Worm (Caenorhabditis elegans): ENCODE data around the gene tor-1.

tor-1 gene

DNA sequence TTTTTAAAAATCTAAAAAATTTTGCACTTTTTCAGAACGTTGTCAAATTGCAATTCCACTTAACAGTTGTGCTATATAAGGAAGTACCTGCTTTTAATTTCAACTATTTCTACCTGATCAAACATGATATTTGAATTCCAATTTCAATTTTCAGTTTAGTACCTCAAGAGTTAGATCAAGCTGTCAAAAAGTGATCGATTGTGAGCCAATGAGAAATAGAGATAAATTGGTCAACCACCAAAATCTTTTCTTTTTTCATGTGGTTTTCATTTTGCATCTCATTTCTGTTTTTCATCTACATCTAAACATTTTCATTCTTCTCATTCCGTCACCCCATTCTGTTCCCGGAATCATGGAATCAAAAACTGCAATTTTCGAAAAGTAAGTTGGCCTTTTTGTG is 3.2 kb upstream of the tor-1 start, which contains the start of gene egl-23:
egl-23 (plus strand) TSS at position 301 of the 400 bp plus-strand sequence.
- no peak for TF ChIP-seq ceh-6 (GFP tag; optimal IDR thresholded peaks at IDR 0.05)
- TF ChIP-seq K09A11.1 (tag; optimal IDR thresholded peaks at IDR 0.05; ENCODE audit: insufficient read depth), result no peak
- no peak for TF ChIP-seq nhr-232 (tag; optimal IDR thresholded peaks at IDR 0.05)
- TF ChIP-seq F13H6.1 (tag; optimal IDR thresholded peaks at IDR 0.05), result no peak
- TF ChIP-seq ceh-24 (tag; optimal IDR thresholded peaks at IDR 0.05), result no peak
- no peak for TF ChIP-seq syd-9 (tag; optimal IDR thresholded peaks at IDR 0.05)
- TF ChIP-seq pha-4 (tag; optimal IDR thresholded peaks at IDR 0.05), result no peak

DNA sequence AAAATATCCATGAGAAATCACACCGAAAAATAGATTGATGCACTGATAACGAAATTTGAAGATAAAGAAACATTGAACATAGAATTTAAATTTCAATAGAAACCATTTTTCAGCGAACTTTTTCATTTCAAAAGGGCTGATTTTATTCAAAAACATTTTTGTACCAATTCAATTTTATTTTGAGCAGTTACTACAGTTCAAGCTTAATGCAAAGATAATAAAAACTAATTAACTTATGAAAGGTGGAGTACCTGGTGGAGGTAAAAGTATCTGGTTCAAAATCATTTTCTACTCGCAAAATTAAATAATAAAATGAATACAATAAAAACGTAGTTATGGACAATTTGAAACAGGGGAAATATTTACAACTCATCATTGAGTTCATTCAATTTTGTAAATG is 1.6 kb downstream of the tor-1 start, which contains the start of gene tor-2:
tor-2 (minus strand) TSS at position 101 of the 400 bp plus-strand sequence.
- TF ChIP-seq unc-86 (tag; optimal IDR thresholded peaks at IDR 0.05) (no peak), unc-3 (GFP tag; conservative IDR thresholded peaks at IDR 0.05) (no peak), unc-3 (tag; optimal IDR thresholded peaks at IDR 0.05) (no peak)

DNA sequence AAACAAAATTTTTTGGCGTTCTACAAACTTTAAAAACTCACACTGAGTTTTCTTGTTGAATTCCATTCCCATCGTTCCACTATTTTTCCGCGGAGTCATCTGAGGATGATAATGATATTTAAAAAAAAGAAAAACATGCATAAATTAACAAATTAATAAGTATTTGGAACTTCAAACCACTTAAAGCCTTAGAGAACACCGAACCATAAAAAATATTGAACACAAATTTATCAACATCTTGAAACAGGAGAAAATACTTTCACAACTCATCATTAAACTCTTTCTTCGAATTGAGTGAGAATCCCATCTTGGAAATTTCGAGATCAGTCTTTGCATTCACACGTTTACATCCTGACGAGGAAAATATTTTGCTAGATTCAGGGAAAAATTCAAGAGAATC is 3.2 kb downstream of the tor-1 start, which contains the start of gene gei-18:
gei-18 (minus strand) TSS at position 101 of the 400 bp plus-strand sequence.
- TF ChIP-seq K02D7.2 (tag; optimal IDR thresholded peaks at IDR 0.05), result no peak
- TF ChIP-seq F13H6.1 (tag; optimal IDR thresholded peaks at IDR 0.05), result no peak
- no peak for TF ChIP-seq rnt-1 (tag; optimal IDR thresholded peaks at IDR 0.05)
- no peak for TF ChIP-seq pqm-1 (tag; optimal IDR thresholded peaks at IDR 0.05)
- no peak for TF ChIP-seq ref-2 (tag; optimal IDR thresholded peaks at IDR 0.05)
- TF ChIP-seq dmd-4 (tag; optimal IDR thresholded peaks at IDR 0.05; ENCODE audit: borderline replicate concordance), result no peak
- no peak for TF ChIP-seq dve-1 (tag; optimal IDR thresholded peaks at IDR 0.05)
- TF ChIP-seq fkh-10 (GFP tag; optimal IDR thresholded peaks at IDR 0.05), result no peak
- no peak for TF ChIP-seq eyg-1 (tag; optimal IDR thresholded peaks at IDR 0.05)
- TF ChIP-seq pat-9 (tag; optimal IDR thresholded peaks at IDR 0.05), result no peak
- no peak for TF ChIP-seq pax-1 (tag; optimal IDR thresholded peaks at IDR 0.05)

DNA sequence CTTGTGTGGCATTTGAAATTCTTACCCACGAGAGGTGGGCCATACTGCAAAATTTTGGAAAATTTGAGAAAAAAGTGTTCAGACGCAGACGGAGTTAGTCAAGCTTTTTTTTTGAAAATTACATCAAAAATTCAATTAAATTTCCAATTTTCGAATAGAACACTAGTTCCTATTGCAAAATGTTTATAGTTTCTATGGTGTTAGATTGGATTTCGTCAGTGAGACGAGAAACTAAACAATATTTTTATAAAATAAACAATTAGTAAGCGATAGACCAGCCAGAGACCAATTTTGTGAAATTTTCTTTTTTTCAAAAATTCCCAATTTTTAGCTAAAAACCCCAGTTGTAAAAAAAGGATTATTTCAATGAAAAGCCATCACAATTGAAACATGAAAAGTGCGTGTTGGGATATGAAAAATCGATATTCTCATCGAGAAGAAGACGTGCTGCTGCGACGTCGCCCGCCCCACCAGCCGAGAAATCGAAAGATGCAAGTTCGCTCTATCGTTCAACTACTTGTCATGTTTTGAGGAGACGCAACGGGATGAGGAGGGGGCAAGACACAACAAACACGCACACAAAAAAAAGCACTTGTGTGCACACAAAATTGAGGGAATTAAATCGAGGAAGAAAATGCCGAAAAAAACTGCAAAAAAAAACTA is 5.7 kb downstream of the tor-1 start, which contains the start of gene dnbp-1:
dnbp-1 (minus strand) TSS at position 51 of the 663 bp plus-strand sequence.
- peak; percentile 55 for TF ChIP-seq ceh-34 (tag; optimal IDR thresholded peaks at IDR 0.05)
- no peak for TF ChIP-seq ahr-1 (tag; optimal IDR thresholded peaks at IDR 0.05)
- TF ChIP-seq gmeb-2 (tag; optimal IDR thresholded peaks at IDR 0.05), result peak; percentile 9
- TF ChIP-seq odd-2 (tag; optimal IDR thresholded peaks at IDR 0.05), result no peak
- TF ChIP-seq syd-9 (tag; optimal IDR thresholded peaks at IDR 0.05), result no peak
- TF ChIP-seq ztf-16 (tag; optimal IDR thresholded peaks at IDR 0.05), result no peak
- peak; percentile 79 for TF ChIP-seq unc-55 (GFP tag; optimal IDR thresholded peaks at IDR 0.05)
- peak; percentile 74 for TF ChIP-seq unc-42 (tag; optimal IDR thresholded peaks at IDR 0.05)
- peak; percentile 84 for TF ChIP-seq tbx-2 (tag; optimal IDR thresholded peaks at IDR 0.05)
- TF ChIP-seq nhr-232 (tag; optimal IDR thresholded peaks at IDR 0.05), result no peak
- peak; percentile 48 for TF ChIP-seq pros-1 (tag; optimal IDR thresholded peaks at IDR 0.05)
- TF ChIP-seq ceh-14 (tag; optimal IDR thresholded peaks at IDR 0.05), result peak; percentile 41
- peak; percentile 8 for TF ChIP-seq ceh-6 (GFP tag; optimal IDR thresholded peaks at IDR 0.05)
- TF ChIP-seq nfya-1 (tag; optimal IDR thresholded peaks at IDR 0.05), result peak; percentile 43
- TF ChIP-seq pat-9 (tag; optimal IDR thresholded peaks at IDR 0.05), result no peak
- TF ChIP-seq npax-4 (tag; optimal IDR thresholded peaks at IDR 0.05), result no peak
- no peak for TF ChIP-seq K02D7.2 (tag; optimal IDR thresholded peaks at IDR 0.05)
- TF ChIP-seq hlh-30 (tag; optimal IDR thresholded peaks at IDR 0.05; ENCODE audit: insufficient read depth), result peak; percentile 62
- TF ChIP-seq ceh-48 (tag; optimal IDR thresholded peaks at IDR 0.05), result peak; percentile 94
- no peak for TF ChIP-seq mec-3 (tag; optimal IDR thresholded peaks at IDR 0.05; ENCODE audit: borderline replicate concordance)
- TF ChIP-seq ceh-31 (tag; optimal IDR thresholded peaks at IDR 0.05), result peak; percentile 78
- peak; percentile 79 for TF ChIP-seq ceh-18 (tag; optimal IDR thresholded peaks at IDR 0.05)
- TF ChIP-seq ceh-45 (GFP tag; IDR thresholded peaks at IDR 0.05), result no peak
- TF ChIP-seq ets-4 (tag; optimal IDR thresholded peaks at IDR 0.05), result peak; percentile 15
- TF ChIP-seq unc-3 (GFP tag; conservative IDR thresholded peaks at IDR 0.05), result no peak
- peak; percentile 12 for TF ChIP-seq unc-3 (tag; optimal IDR thresholded peaks at IDR 0.05)
- TF ChIP-seq pha-4 (tag; optimal IDR thresholded peaks at IDR 0.05), result no peak
- TF ChIP-seq fax-1 (tag; optimal IDR thresholded peaks at IDR 0.05), result no peak
- peak; percentile 4 for TF ChIP-seq rnt-1 (tag; optimal IDR thresholded peaks at IDR 0.05)
- TF ChIP-seq dve-1 (tag; optimal IDR thresholded peaks at IDR 0.05), result peak; percentile 18
- TF ChIP-seq K09A11.1 (tag; optimal IDR thresholded peaks at IDR 0.05; ENCODE audit: insufficient read depth), result no peak
- no peak for TF ChIP-seq hlh-6 (tag; optimal IDR thresholded peaks at IDR 0.05)
- peak; percentile 62 for TF ChIP-seq ref-2 (tag; optimal IDR thresholded peaks at IDR 0.05)

Measured in whole organism, late embryonic.